Fruit fly (Drosophila melanogaster) whole organism, embryonic: Measurements from ENCODE around the gene Adsl.

ENCODE experiments used
- Ada2b ChIP-seq: fragments of 200-800 bp; sonication (Bioruptor generic); IDR thresholded peaks from 2 replicates; pipeline ENCODE4 v1.3.6; 2022; ENCODE audit warnings: missing biosample characterization, missing genetic modification characterization
- Adf1 ChIP-seq: fragments of 200-800 bp; sonication (Bioruptor generic); IDR thresholded peaks from 2 replicates; pipeline ENCODE4 v1.3.6; 2022; ENCODE audit warnings: missing biosample characterization, missing genetic modification characterization
- CG10321 ChIP-seq: fragments of 200-800 bp; sonication (Bioruptor generic); IDR thresholded peaks from 2 replicates; pipeline ENCODE4 v1.3.6; 2022; ENCODE audit warnings: missing biosample characterization, missing genetic modification characterization
- CG10543 ChIP-seq: fragments of 200-800 bp; sonication (Bioruptor generic); optimal IDR thresholded peaks from 3 replicates; lab custom pipeline; 2017; ENCODE audit warnings: missing biosample characterization, mild to moderate bottlenecking, missing genetic modification characterization, moderate library complexity
- CG13775 ChIP-seq: fragments of 200-800 bp; sonication (Bioruptor generic); optimal IDR thresholded peaks from 3 replicates; lab custom pipeline; 2017; ENCODE audit warnings: missing biosample characterization, mild to moderate bottlenecking, missing genetic modification characterization
- CG1603 ChIP-seq: fragments of 200-800 bp; sonication (Bioruptor generic); optimal IDR thresholded peaks from 2 replicates; lab custom pipeline; 2019; ENCODE audit warnings: missing biosample characterization, mild to moderate bottlenecking, missing genetic modification characterization, moderate library complexity
- CG17186 ChIP-seq: fragments of 200-800 bp; sonication (Bioruptor generic); optimal IDR thresholded peaks from 3 replicates; lab custom pipeline; 2017; ENCODE audit warnings: missing biosample characterization, missing genetic modification reagents, missing genetic modification characterization
- CG1792 ChIP-seq: fragments of 200-800 bp; sonication (Bioruptor generic); optimal IDR thresholded peaks from 2 replicates; lab custom pipeline; 2016; ENCODE audit warnings: missing biosample characterization, missing genetic modification characterization
- CG18011 ChIP-seq: fragments of 200-800 bp; sonication (Bioruptor generic); optimal IDR thresholded peaks from 2 replicates; lab custom pipeline; 2017; ENCODE audit warnings: missing biosample characterization, missing genetic modification characterization, mild to moderate bottlenecking, moderate library complexity, missing genotype
- CG18262 ChIP-seq: fragments of 200-800 bp; optimal IDR thresholded peaks from 3 replicates; lab custom pipeline; 2019; ENCODE audit warnings: missing biosample characterization, mild to moderate bottlenecking, missing genetic modification characterization, moderate library complexity
- CG1832 ChIP-seq: fragments of 200-800 bp; sonication (Bioruptor generic); optimal IDR thresholded peaks from 2 replicates; lab custom pipeline; 2017; ENCODE audit warnings: missing biosample characterization, mild to moderate bottlenecking, missing genetic modification characterization, inconsistent platforms
- CG18619 ChIP-seq: fragments of 200-800 bp; sonication (Bioruptor generic); optimal IDR thresholded peaks from 3 replicates; lab custom pipeline; 2017; ENCODE audit warnings: missing biosample characterization, mild to moderate bottlenecking, missing genetic modification characterization
- CG2678 ChIP-seq: fragments of 200-800 bp; sonication (Bioruptor generic); optimal IDR thresholded peaks from 3 replicates; lab custom pipeline; 2019; ENCODE audit warnings: missing biosample characterization, mild to moderate bottlenecking, missing genetic modification characterization, moderate library complexity
- CG30020 ChIP-seq: fragments of 200-800 bp; optimal IDR thresholded peaks from 2 replicates; lab custom pipeline; 2019; ENCODE audit warnings: missing biosample characterization, mild to moderate bottlenecking, missing genetic modification characterization, moderate library complexity
- CG4707 ChIP-seq: fragments of 200-800 bp; sonication (Bioruptor generic); optimal IDR thresholded peaks from 2 replicates; lab custom pipeline; 2018; ENCODE audit warnings: missing biosample characterization, mild to moderate bottlenecking, missing genetic modification characterization, moderate library complexity
- CG4854 ChIP-seq: fragments of 200-800 bp; sonication (Bioruptor generic); optimal IDR thresholded peaks from 2 replicates; lab custom pipeline; 2016; ENCODE audit warnings: missing biosample characterization, missing genetic modification characterization, inconsistent platforms
- CG7928 ChIP-seq: fragments of 200-800 bp; sonication (Bioruptor generic); optimal IDR thresholded peaks from 2 replicates; lab custom pipeline; 2017; ENCODE audit warnings: missing biosample characterization, mild to moderate bottlenecking, missing genetic modification characterization
- CG8359 ChIP-seq: fragments of 200-800 bp; sonication (Bioruptor generic); optimal IDR thresholded peaks from 2 replicates; lab custom pipeline; 2017; ENCODE audit warnings: missing biosample characterization, mild to moderate bottlenecking, missing genetic modification characterization, borderline replicate concordance
- CG8924 ChIP-seq: fragments of 200-800 bp; optimal IDR thresholded peaks from 3 replicates; lab custom pipeline; 2019; ENCODE audit warnings: missing biosample characterization, mild to moderate bottlenecking, missing genetic modification characterization, moderate library complexity
- CG9437 ChIP-seq: fragments of 200-800 bp; sonication (Bioruptor generic); optimal IDR thresholded peaks from 2 replicates; lab custom pipeline; 2018; ENCODE audit warnings: missing biosample characterization, mild to moderate bottlenecking, missing genetic modification characterization
- Deaf1 ChIP-seq: fragments of 200-800 bp; optimal IDR thresholded peaks from 3 replicates; lab custom pipeline; 2019; ENCODE audit warnings: missing biosample characterization, mild to moderate bottlenecking, missing genetic modification characterization, moderate library complexity
- Dref ChIP-seq: fragments of 200-800 bp; sonication (Bioruptor generic); IDR thresholded peaks from 2 replicates; pipeline ENCODE4 v1.3.6; 2022; ENCODE audit warnings: missing biosample characterization, missing genetic modification characterization
- Drgx ChIP-seq: fragments of 200-800 bp; sonication (Bioruptor generic); IDR thresholded peaks from 2 replicates; pipeline ENCODE4 v1.3.6; 2022; ENCODE audit warnings: missing biosample characterization, missing genetic modification characterization
- E2f1 ChIP-seq: fragments of 200-800 bp; sonication (Bioruptor generic); IDR thresholded peaks from 2 replicates; pipeline ENCODE4 v1.3.6; 2022; ENCODE audit warnings: missing biosample characterization, missing genetic modification characterization
- Fer3 ChIP-seq: fragments of 200-800 bp; sonication (Bioruptor generic); optimal IDR thresholded peaks from 2 replicates; lab custom pipeline; 2018; ENCODE audit warnings: missing biosample characterization, mild to moderate bottlenecking, missing genetic modification characterization, moderate library complexity
- GATAe ChIP-seq: fragments of 200-800 bp; sonication (Bioruptor generic); conservative IDR thresholded peaks from 2 replicates; pipeline ENCODE4 v1.3.6; 2022; ENCODE audit warnings: missing biosample characterization, missing genetic modification characterization
- Hey ChIP-seq: fragments of 200-800 bp; sonication (Bioruptor generic); optimal IDR thresholded peaks from 3 replicates; lab custom pipeline; 2018; ENCODE audit warnings: missing biosample characterization, mild to moderate bottlenecking, missing genetic modification characterization
- MBD-R2 ChIP-seq: fragments of 200-800 bp; sonication (Bioruptor generic); IDR thresholded peaks from 2 replicates; pipeline ENCODE4 v1.3.6; 2022; ENCODE audit warnings: missing biosample characterization, missing genetic modification characterization
- MESR4 ChIP-seq: fragments of 200-800 bp; sonication (Bioruptor generic); optimal IDR thresholded peaks from 2 replicates; lab custom pipeline; 2018; ENCODE audit warnings: missing biosample characterization, mild to moderate bottlenecking, missing genetic modification characterization, moderate library complexity
- Med ChIP-seq: fragments of 200-800 bp; sonication (Bioruptor generic); peaks from one replicate; lab custom pipeline; 2016; ENCODE audit warnings: missing biosample characterization, missing genetic modification characterization, mild to moderate bottlenecking, inconsistent platforms, moderate library complexity
- PHDP ChIP-seq: fragments of 200-800 bp; sonication (Bioruptor generic); optimal IDR thresholded peaks from 3 replicates; lab custom pipeline; 2018; ENCODE audit warnings: missing biosample characterization, mild to moderate bottlenecking, missing genetic modification characterization, moderate library complexity
- Side ChIP-seq: fragments of 200-800 bp; sonication (Bioruptor generic); optimal IDR thresholded peaks from 2 replicates; lab custom pipeline; 2016; ENCODE audit warnings: missing biosample characterization, missing genetic modification characterization
- chinmo ChIP-seq: fragments of 200-800 bp; sonication (Bioruptor generic); IDR thresholded peaks from 4 replicates; pipeline ENCODE4 v1.3.6; 2022; ENCODE audit warnings: missing biosample characterization, missing genetic modification characterization; ENCODE audit not compliant: partially characterized antibody
- crol ChIP-seq: fragments of 200-800 bp; sonication (Bioruptor generic); IDR thresholded peaks from 2 replicates; pipeline ENCODE4 v1.3.6; 2022; ENCODE audit warnings: missing biosample characterization, missing genetic modification characterization
- dati ChIP-seq: fragments of 200-800 bp; sonication (Bioruptor generic); IDR thresholded peaks from 2 replicates; pipeline ENCODE4 v1.3.6; 2022; ENCODE audit warnings: missing biosample characterization, missing genetic modification characterization
- eyg ChIP-seq: fragments of 200-800 bp; sonication (Bioruptor generic); optimal IDR thresholded peaks from 3 replicates; lab custom pipeline; 2016; ENCODE audit warnings: missing biosample characterization, missing genetic modification characterization
- hbn ChIP-seq: fragments of 200-800 bp; sonication (Bioruptor generic); IDR thresholded peaks from 2 replicates; pipeline ENCODE4 v1.3.6; 2022; ENCODE audit warnings: missing biosample characterization, missing genetic modification characterization; ENCODE audit not compliant: partially characterized antibody
- kah ChIP-seq: fragments of 200-800 bp; sonication (Bioruptor generic); optimal IDR thresholded peaks from 2 replicates; lab custom pipeline; 2018; ENCODE audit warnings: missing biosample characterization, mild to moderate bottlenecking, missing genetic modification characterization
- lab ChIP-seq: fragments of 200-800 bp; sonication (Bioruptor generic); optimal IDR thresholded peaks from 3 replicates; lab custom pipeline; 2017; ENCODE audit warnings: missing biosample characterization, missing genetic modification characterization, mild to moderate bottlenecking, moderate library complexity, missing genetic modification reagents
- lov ChIP-seq, 2 experiments: fragments of 200-800 bp in 1 of 2; fragments of >200 bp in 1 of 2; sonication (Bioruptor generic) in 1 of 2; IDR thresholded peaks in 1 of 2; optimal IDR thresholded peaks in 1 of 2; 2 replicates in 1 of 2; 3 replicates in 1 of 2; pipeline versions ENCODE4 v1.3.6 to Lab custom; 2017 to 2022; ENCODE audit warnings: missing biosample characterization in 1 of 2, missing genetic modification characterization in 1 of 2
- pb ChIP-seq: fragments of 200-800 bp; sonication (Bioruptor generic); optimal IDR thresholded peaks from 3 replicates; lab custom pipeline; 2016; ENCODE audit warnings: missing biosample characterization, missing genetic modification characterization
- pfk ChIP-seq: fragments of 200-800 bp; sonication (Bioruptor generic); optimal IDR thresholded peaks from 2 replicates; lab custom pipeline; 2018; ENCODE audit warnings: missing biosample characterization, mild to moderate bottlenecking, missing genetic modification characterization, moderate library complexity
- repo ChIP-seq: fragments of 200-800 bp; sonication (Bioruptor generic); optimal IDR thresholded peaks from 2 replicates; lab custom pipeline; 2016; ENCODE audit warnings: missing biosample characterization, missing genetic modification characterization
- seq ChIP-seq: fragments of 200-800 bp; sonication (Bioruptor generic); IDR thresholded peaks from 2 replicates; pipeline ENCODE4 v1.3.6; 2022; ENCODE audit warnings: missing biosample characterization, missing genetic modification characterization
- slou ChIP-seq: fragments of 200-800 bp; sonication (Bioruptor generic); optimal IDR thresholded peaks from 3 replicates; lab custom pipeline; 2016; ENCODE audit warnings: missing biosample characterization, missing genetic modification characterization
- tin ChIP-seq: fragments of 200-800 bp; sonication (Bioruptor generic); optimal IDR thresholded peaks from 3 replicates; lab custom pipeline; 2016; ENCODE audit warnings: missing biosample characterization, missing genetic modification characterization
- z ChIP-seq: fragments of 200-800 bp; sonication (Bioruptor generic); IDR thresholded peaks from 3 replicates; pipeline ENCODE4 v1.3.6; 2022; ENCODE audit warnings: missing biosample characterization, missing genetic modification characterization

Gene Adsl

DNA sequence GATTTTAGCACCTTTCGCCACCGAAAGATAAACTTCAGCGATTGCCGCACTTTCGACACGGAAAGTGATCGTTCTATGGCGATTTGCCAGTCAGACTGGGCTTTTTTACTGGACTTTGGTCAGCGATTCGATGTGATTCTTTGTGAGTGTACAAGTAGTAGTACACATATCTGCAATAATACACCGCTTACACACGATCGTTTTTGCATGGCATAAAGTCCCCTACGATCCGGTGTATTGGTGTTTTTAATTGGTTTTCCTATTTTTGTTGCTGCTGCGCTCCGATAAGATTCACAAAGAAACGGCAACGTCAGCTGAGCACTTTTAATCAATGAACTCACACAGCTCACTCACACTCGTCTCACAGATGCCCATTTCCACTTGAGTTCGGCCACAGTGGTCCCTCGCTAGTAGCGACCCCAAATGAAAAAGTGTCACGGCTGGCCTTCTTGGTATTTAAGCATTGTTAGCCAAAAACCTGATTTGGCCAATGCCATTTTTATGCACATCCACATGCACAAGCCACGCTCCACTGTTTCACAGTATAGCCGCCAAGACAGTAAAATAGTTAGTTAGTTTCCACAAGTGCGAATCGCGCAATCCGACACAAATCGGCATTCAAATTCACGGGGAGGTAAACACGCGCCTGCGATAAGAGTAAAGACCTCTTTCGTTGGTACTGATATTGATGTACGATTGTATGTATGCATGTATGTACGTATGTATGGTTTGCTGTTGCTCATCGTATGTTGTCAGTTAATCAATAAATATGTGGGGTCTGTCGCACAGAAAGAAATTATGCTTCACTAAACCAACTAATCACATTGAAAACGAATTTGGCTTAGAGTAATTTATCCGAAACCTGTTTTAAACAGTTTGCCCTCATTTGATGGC is 34.5 kb downstream of the Adsl start:
- TF ChIP-seq CG2678 (tag; lab: Kevin White, UChicago) (peak; percentile 95), Drgx (GFP tag; lab: Robert Waterston, UW) (peak; percentile 97), MESR4 (GFP tag; lab: Kevin White, UChicago) (peak; percentile 38), eyg (GFP tag; lab: Kevin White, UChicago) (peak; percentile 93), CG30020 (tag; lab: Kevin White, UChicago) (peak; percentile 35), seq (GFP tag; lab: Robert Waterston, UW) (peak; percentile 96), lab (GFP tag; lab: Kevin White, UChicago) (peak; percentile 97), tin (GFP tag; lab: Kevin White, UChicago) (peak; percentile 85), pfk (peak; percentile 37), slou (GFP tag; lab: Kevin White, UChicago) (peak; percentile 51), chinmo (0 out of 4 replicates have a peak, but pooled peaks have one; percentile 49), CG8924 (peak; percentile 86), CG10321 (GFP tag; lab: Robert Waterston, UW) (peak; percentile 80), Side (peak; percentile 94), MBD-R2 (GFP tag; lab: Robert Waterston, UW) (peak; percentile 92), CG18619 (peak; percentile 94), PHDP (tag; lab: Kevin White, UChicago) (peak; percentile 91), pb (GFP tag; lab: Kevin White, UChicago) (peak; percentile 90), Ada2b (GFP tag; lab: Robert Waterston, UW) (peak; percentile 95), CG8359 (GFP tag; lab: Kevin White, UChicago) (peak; percentile 34), Adf1 (GFP tag; lab: Robert Waterston, UW) (peak; percentile 90), CG18262 (tag; lab: Kevin White, UChicago) (peak; percentile 60), CG13775 (GFP tag; lab: Kevin White, UChicago) (peak; percentile 83), Fer3 (peak; percentile 95), E2f1 (GFP tag; lab: Robert Waterston, UW) (peak; percentile 94), CG4854 (peak; percentile 88), CG10543 (peak; percentile 98), crol (peak; percentile 67), GATAe (GFP tag; lab: Robert Waterston, UW) (peak; percentile 95), dati (GFP tag; lab: Robert Waterston, UW) (peak; percentile 77), CG18011 (GFP tag; lab: Kevin White, UChicago) (peak; percentile 75), z (GFP tag; lab: Robert Waterston, UW) (peak; percentile 88), kah (GFP tag; lab: Kevin White, UChicago) (peak; percentile 36), CG4707 (GFP tag; lab: Kevin White, UChicago) (peak; percentile 51), CG17186 (no peak), CG7928 (GFP tag; lab: Kevin White, UChicago) (peak; percentile 69), Dref (peak; percentile 50; the same call in 1 of the 2 replicates), CG1832 (GFP tag; lab: Kevin White, UChicago) (no peak), hbn (GFP tag; lab: Robert Waterston, UW) (no peak), CG9437 (GFP tag; lab: Kevin White, UChicago) (peak; percentile 79), repo (GFP tag; lab: Kevin White, UChicago) (peak; percentile 87), Deaf1 (peak; percentile 72), Med (GFP tag; lab: Kevin White, UChicago) (peak; percentile 100), lov (optimal IDR thresholded peaks at IDR 0.05; lab: Kevin White, UChicago) (no peak), lov (GFP tag; IDR thresholded peaks at IDR 0.05; lab: Robert Waterston, UW) (peak; percentile 92), Hey (tag; lab: Kevin White, UChicago) (peak; percentile 98), CG1603 (tag; lab: Kevin White, UChicago) (peak; percentile 91), CG1792 (GFP tag; lab: Kevin White, UChicago) (peak; percentile 94)
